Worm (Caenorhabditis elegans) whole organism, early embryonic: ENCODE results near the gene dhs-8.

Experiments
- B0310.2 ChIP-seq: sonication (generic microtip); optimal IDR thresholded peaks from 2 replicates; lab custom pipeline; 2016; ENCODE audit warnings: mild to moderate bottlenecking, missing genetic modification characterization, missing compliant biosample characterization
- F13C5.2 ChIP-seq: sonication (generic microtip); optimal IDR thresholded peaks from 2 replicates; lab custom pipeline; 2017; ENCODE audit warnings: mild to moderate bottlenecking, missing genetic modification characterization, inconsistent platforms, missing compliant biosample characterization
- aly-1 ChIP-seq: sonication (generic microtip); optimal IDR thresholded peaks from 2 replicates; lab custom pipeline; 2016; ENCODE audit warnings: missing genetic modification characterization, missing compliant biosample characterization
- ets-7 ChIP-seq: sonication (generic microtip); optimal IDR thresholded peaks from 2 replicates; lab custom pipeline; 2016; ENCODE audit warnings: missing genotype, missing genetic modification characterization, missing compliant biosample characterization
- flt-1 ChIP-seq: fragments of 200-800 bp; sonication (Bioruptor generic); IDR thresholded peaks from 2 replicates; pipeline ENCODE4 v1.3.6; 2022; ENCODE audit warnings: missing genetic modification characterization, missing compliant biosample characterization
- pes-1 ChIP-seq: fragments of 200-800 bp; sonication (Bioruptor generic); IDR thresholded peaks from 2 replicates; pipeline ENCODE4 v1.3.6; 2022; ENCODE audit warnings: missing genetic modification reagents, missing genetic modification characterization, missing compliant biosample characterization
- scrt-1 ChIP-seq: fragments of 200-800 bp; sonication (Bioruptor generic); IDR thresholded peaks from 2 replicates; pipeline ENCODE4 v1.3.6; 2022; ENCODE audit warnings: missing genetic modification characterization, missing compliant biosample characterization
- sea-1 ChIP-seq: fragments of 200-800 bp; sonication (Bioruptor generic); conservative IDR thresholded peaks from 2 replicates; pipeline ENCODE4 v1.3.6; 2022; ENCODE audit warnings: missing genetic modification characterization, missing compliant biosample characterization

DNA sequence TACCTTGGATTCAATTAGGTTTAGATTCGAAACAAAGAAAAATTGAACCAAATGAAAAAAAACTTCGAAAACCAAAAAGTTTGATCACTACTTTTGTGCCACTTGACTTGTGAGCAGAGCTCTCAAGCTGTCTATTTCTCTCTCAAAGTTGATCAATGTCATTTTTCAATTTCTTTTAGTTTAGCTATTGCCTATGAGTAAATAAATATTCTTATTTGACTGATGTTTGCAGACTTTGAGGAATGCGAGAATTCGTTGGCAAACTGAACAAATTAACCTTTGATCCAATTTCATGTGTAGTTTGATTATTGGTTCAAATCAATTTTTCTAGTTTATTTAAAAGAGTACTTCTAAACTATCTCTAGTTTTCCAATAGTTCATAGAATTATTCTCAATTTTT lies 14.0 kb upstream of the dhs-8 start:
- TF ChIP-seq flt-1, result no peak
- TF ChIP-seq sea-1 (GFP tag; lab: Robert Waterston, UW), result no peak
- no peak for TF ChIP-seq ets-7 (tag; lab: Kevin White, UChicago)
- TF ChIP-seq B0310.2 (tag; lab: Kevin White, UChicago), result no peak
- TF ChIP-seq pes-1, result no peak
- no peak for TF ChIP-seq aly-1 (tag; lab: Kevin White, UChicago)
- TF ChIP-seq F13C5.2, result no peak
- no peak for TF ChIP-seq scrt-1 (GFP tag; lab: Robert Waterston, UW)
